Worm (Caenorhabditis elegans) whole organism, L2 larva: ENCODE results near the gene dpy-6.
A peak's percentile ranks its signal among the peaks of the same experiment; 100 is the strongest.

Source experiments
- C34F6.9 ChIP-seq: fragments of 150-350 bp; optimal IDR thresholded peaks from 2 replicates; lab custom pipeline; 2014; ENCODE audit warnings: missing biosample characterization, missing genetic modification characterization
- F13H6.1 ChIP-seq: sonication (generic microtip); optimal IDR thresholded peaks from 2 replicates; lab custom pipeline; 2016; ENCODE audit warnings: missing genetic modification characterization, missing compliant biosample characterization
- R02D3.7 ChIP-seq: fragments of 150-350 bp; optimal IDR thresholded peaks from 2 replicates; lab custom pipeline; 2014; ENCODE audit warnings: missing biosample characterization, missing genetic modification characterization
- Y55F3AM.14 ChIP-seq: fragments of 200-800 bp; sonication (Bioruptor generic); optimal IDR thresholded peaks from 2 replicates; lab custom pipeline; 2018; ENCODE audit warnings: mild to moderate bottlenecking, missing genetic modification characterization, missing compliant biosample characterization
- aly-2 ChIP-seq: fragments of 150-350 bp; optimal IDR thresholded peaks from 2 replicates; lab custom pipeline; 2014; ENCODE audit warnings: missing biosample characterization, missing genetic modification characterization
- ama-1 ChIP-seq: fragments of 150-350 bp; optimal IDR thresholded peaks from 2 replicates; lab custom pipeline; 2018; ENCODE audit warnings: inconsistent platforms
- blmp-1 ChIP-seq: sonication (generic microtip); optimal IDR thresholded peaks from 2 replicates; lab custom pipeline; 2017; ENCODE audit warnings: missing genetic modification characterization, mild to moderate bottlenecking, missing compliant biosample characterization, antibody characterized with exemption, moderate library complexity; ENCODE audit not compliant: insufficient read depth
- ceh-82 ChIP-seq: fragments of 150-350 bp; optimal IDR thresholded peaks from 2 replicates; lab custom pipeline; 2014; ENCODE audit warnings: missing biosample characterization, missing genetic modification characterization
- crh-2 ChIP-seq: sonication (generic microtip); optimal IDR thresholded peaks from 2 replicates; lab custom pipeline; 2017; ENCODE audit warnings: missing biosample characterization, missing genetic modification characterization
- dmd-4 ChIP-seq: sonication (generic microtip); optimal IDR thresholded peaks from 2 replicates; lab custom pipeline; 2017; ENCODE audit warnings: missing biosample characterization, missing genetic modification characterization
- egl-27 ChIP-seq: sonication (generic microtip); optimal IDR thresholded peaks from 3 replicates; lab custom pipeline; 2017; ENCODE audit warnings: missing biosample characterization, missing genetic modification reagents, missing genetic modification characterization
- elt-1 ChIP-seq: fragments of 150-350 bp; optimal IDR thresholded peaks from 2 replicates; lab custom pipeline; 2014; ENCODE audit warnings: missing biosample characterization, missing genetic modification characterization
- lin-13 ChIP-seq: fragments of 150-350 bp; optimal IDR thresholded peaks from 2 replicates; lab custom pipeline; 2014; ENCODE audit warnings: missing biosample characterization, missing genetic modification reagents, missing genetic modification characterization
- lsy-2 ChIP-seq, 2 experiments: fragments of 150-350 bp in 1 of 2; sonication (generic microtip) in 1 of 2; optimal IDR thresholded peaks; 2 replicates each; lab custom pipeline; 2014 to 2017; ENCODE audit warnings: missing biosample characterization in 2 of 2, missing genetic modification characterization in 2 of 2
- mdl-1 ChIP-seq, 2 experiments: fragments of 150-350 bp in 1 of 2; sonication (generic microtip) in 1 of 2; optimal IDR thresholded peaks; 2 replicates each; lab custom pipeline; 2017; ENCODE audit warnings: missing biosample characterization in 2 of 2, missing genetic modification characterization in 2 of 2
- nhr-11 ChIP-seq: fragments of 150-350 bp; optimal IDR thresholded peaks from 2 replicates; lab custom pipeline; 2014; ENCODE audit warnings: missing biosample characterization, missing genetic modification characterization
- nhr-129 ChIP-seq: fragments of 150-350 bp; optimal IDR thresholded peaks from 2 replicates; lab custom pipeline; 2014; ENCODE audit warnings: missing biosample characterization, missing genetic modification characterization
- nhr-21 ChIP-seq: fragments of 150-350 bp; optimal IDR thresholded peaks from 2 replicates; lab custom pipeline; 2014; ENCODE audit warnings: missing biosample characterization, missing genetic modification characterization
- nhr-23 ChIP-seq: fragments of 150-350 bp; optimal IDR thresholded peaks from 2 replicates; lab custom pipeline; 2014; ENCODE audit warnings: missing biosample characterization, missing genetic modification reagents, missing genetic modification characterization
- nhr-25 ChIP-seq: fragments of 150-350 bp; sonication (generic microtip); optimal IDR thresholded peaks from 3 replicates; lab custom pipeline; 2014; ENCODE audit warnings: missing biosample characterization, missing genetic modification characterization
- nhr-6 ChIP-seq: fragments of 150-350 bp; optimal IDR thresholded peaks from 2 replicates; lab custom pipeline; 2014; ENCODE audit warnings: missing biosample characterization, missing genetic modification characterization
- nhr-77 ChIP-seq: fragments of 150-350 bp; optimal IDR thresholded peaks from 2 replicates; lab custom pipeline; 2014; ENCODE audit warnings: missing biosample characterization, missing genetic modification characterization
- peb-1 ChIP-seq: fragments of 150-350 bp; optimal IDR thresholded peaks from 2 replicates; lab custom pipeline; 2014; ENCODE audit warnings: missing biosample characterization, missing genetic modification characterization
- sem-4 ChIP-seq: fragments of 150-350 bp; optimal IDR thresholded peaks from 2 replicates; lab custom pipeline; 2014; ENCODE audit warnings: missing biosample characterization, missing genetic modification reagents, missing genetic modification characterization
- skn-1 ChIP-seq: sonication (generic microtip); optimal IDR thresholded peaks from 2 replicates; lab custom pipeline; 2017; ENCODE audit warnings: missing biosample characterization, missing genetic modification characterization
- sma-3 ChIP-seq: sonication (generic microtip); optimal IDR thresholded peaks from 2 replicates; lab custom pipeline; 2016; ENCODE audit warnings: missing genetic modification reagents, missing genetic modification characterization, missing compliant biosample characterization
- sma-9 ChIP-seq, 2 experiments: fragments of 150-350 bp in 1 of 2; sonication (generic microtip) in 1 of 2; optimal IDR thresholded peaks; 2 replicates each; lab custom pipeline; 2014 to 2016; ENCODE audit warnings: missing genetic modification characterization in 2 of 2, mild to moderate bottlenecking in 1 of 2, missing biosample characterization in 1 of 2, missing compliant biosample characterization in 1 of 2, missing genetic modification reagents in 1 of 2, moderate library complexity in 1 of 2
- snpc-4 ChIP-seq: fragments of 150-350 bp; optimal IDR thresholded peaks from 2 replicates; lab custom pipeline; 2014; ENCODE audit warnings: missing biosample characterization, missing genetic modification characterization
- unc-55 ChIP-seq: fragments of 150-350 bp; sonication (generic microtip); optimal IDR thresholded peaks from 3 replicates; lab custom pipeline; 2014; ENCODE audit warnings: missing biosample characterization, missing genetic modification reagents, missing genetic modification characterization
- unc-62 ChIP-seq: fragments of 150-350 bp; optimal IDR thresholded peaks from 2 replicates; lab custom pipeline; 2014; ENCODE audit warnings: missing biosample characterization, missing genetic modification reagents, missing genetic modification characterization
- zag-1 ChIP-seq: fragments of 150-350 bp; optimal IDR thresholded peaks from 2 replicates; lab custom pipeline; 2014; ENCODE audit warnings: missing biosample characterization, missing genetic modification characterization
- ztf-11 ChIP-seq: sonication (generic microtip); optimal IDR thresholded peaks from 2 replicates; lab custom pipeline; 2017; ENCODE audit warnings: missing biosample characterization, missing genetic modification characterization

Gene dpy-6

ce11 chrX:8489886-8490285, 34.4 kb upstream of the dpy-6 start:
- no peak for TF ChIP-seq ztf-11 (tag; lab: Kevin White, UChicago)
- TF ChIP-seq R02D3.7 (tag; lab: Kevin White, UChicago): no peak
- no peak for TF ChIP-seq sem-4 (tag; lab: Kevin White, UChicago)
- peak; percentile 13 for TF ChIP-seq C34F6.9 (tag; lab: Kevin White, UChicago)
- TF ChIP-seq unc-55 (GFP tag; lab: Kevin White, UChicago): peak; percentile 65

ce11 chrX:8489415-8489814, 34.0 kb upstream of the dpy-6 start:
- TF ChIP-seq unc-62 (GFP tag; lab: Kevin White, UChicago): no peak

ce11 chrX:8485392-8485791, 30.0 kb upstream of the dpy-6 start:
- TF ChIP-seq ceh-82 (tag; lab: Kevin White, UChicago) (no peak), nhr-129 (no peak), nhr-21 (tag; lab: Kevin White, UChicago) (peak; percentile 63)

ce11 chrX:8483951-8484350, 28.5 kb upstream of the dpy-6 start:
- TF ChIP-seq aly-2 (tag; lab: Kevin White, UChicago) (no peak), nhr-129 (no peak), dmd-4 (no peak), sma-9 (GFP tag; optimal IDR thresholded peaks at IDR 0.05; lab: Kevin White, UChicago) (no peak), sma-9 (tag; optimal IDR thresholded peaks at IDR 0.05; lab: Kevin White, UChicago) (no peak), nhr-77 (tag; lab: Kevin White, UChicago) (no peak), blmp-1 (tag; lab: Kevin White, UChicago) (no peak), snpc-4 (tag; lab: Kevin White, UChicago) (no peak), unc-62 (GFP tag; lab: Kevin White, UChicago) (no peak), mdl-1 (tag; optimal IDR thresholded peaks at IDR 0.05; lab: Kevin White, UChicago) (no peak), ceh-82 (tag; lab: Kevin White, UChicago) (no peak), nhr-6 (tag; lab: Kevin White, UChicago) (no peak), nhr-25 (no peak), elt-1 (tag; lab: Kevin White, UChicago) (no peak), nhr-23 (tag; lab: Kevin White, UChicago) (no peak), ztf-11 (tag; lab: Kevin White, UChicago) (no peak), lsy-2 (tag; optimal IDR thresholded peaks at IDR 0.05; lab: Kevin White, UChicago) (no peak), nhr-21 (tag; lab: Kevin White, UChicago) (no peak)

ce11 chrX:8481716-8482115, 26.3 kb upstream of the dpy-6 start:
- TF ChIP-seq zag-1 (tag; lab: Kevin White, UChicago): peak; percentile 74
- peak; percentile 30 for TF ChIP-seq egl-27 (tag; lab: Kevin White, UChicago)
- no peak for TF ChIP-seq skn-1 (tag; lab: Kevin White, UChicago)
- TF ChIP-seq peb-1: no peak
- TF ChIP-seq nhr-129: peak; percentile 49
- TF ChIP-seq sma-3 (GFP tag; lab: Kevin White, UChicago): no peak
- TF ChIP-seq mdl-1 (tag; optimal IDR thresholded peaks at IDR 0.05; lab: Kevin White, UChicago): peak; percentile 67 to 72
- no peak for TF ChIP-seq Y55F3AM.14 (GFP tag; lab: Kevin White, UChicago)
- peak; percentile 30 for TF ChIP-seq unc-55 (GFP tag; lab: Kevin White, UChicago)
- no peak for TF ChIP-seq nhr-77 (tag; lab: Kevin White, UChicago)
- TF ChIP-seq ama-1 (lab: Kevin White, UChicago): no peak
- TF ChIP-seq sem-4 (tag; lab: Kevin White, UChicago): no peak
- TF ChIP-seq nhr-25: no peak
- no peak for TF ChIP-seq snpc-4 (tag; lab: Kevin White, UChicago)
- peak; percentile 35 for TF ChIP-seq crh-2
- no peak for TF ChIP-seq ceh-82 (tag; lab: Kevin White, UChicago)
- TF ChIP-seq aly-2 (tag; lab: Kevin White, UChicago): no peak
- peak; percentile 24 for TF ChIP-seq C34F6.9 (tag; lab: Kevin White, UChicago)
- no peak for TF ChIP-seq lin-13 (GFP tag; lab: Kevin White, UChicago)
- no peak for TF ChIP-seq nhr-6 (tag; lab: Kevin White, UChicago)
- peak; percentile 38 for TF ChIP-seq F13H6.1 (tag; lab: Kevin White, UChicago)
- TF ChIP-seq lsy-2 (tag; optimal IDR thresholded peaks at IDR 0.05; lab: Kevin White, UChicago): peak in 1 of 2 experiments; percentile 23
- no peak for TF ChIP-seq nhr-11 (tag; lab: Kevin White, UChicago)
- peak; percentile 22 for TF ChIP-seq sma-9 (GFP tag; optimal IDR thresholded peaks at IDR 0.05; lab: Kevin White, UChicago)
- TF ChIP-seq sma-9 (tag; optimal IDR thresholded peaks at IDR 0.05; lab: Kevin White, UChicago): no peak
- TF ChIP-seq, all 48 proteins: peak for 10
